Worm (Caenorhabditis elegans) whole organism, young adult: ENCODE measurements around the gene C11E4.8.

Experiments used
- B0019.2 ChIP-seq: fragments of 200-800 bp; sonication (Bioruptor generic); conservative IDR thresholded peaks from 2 replicates; pipeline ENCODE4 v1.3.6; 2022; ENCODE audit warnings: missing genetic modification reagents, missing genetic modification characterization, missing compliant biosample characterization
- C17E4.6 ChIP-seq: fragments of 200-800 bp; sonication (Bioruptor generic); IDR thresholded peaks from 2 replicates; pipeline ENCODE4 v1.3.6; 2022; ENCODE audit warnings: missing genetic modification reagents, missing genetic modification characterization, missing compliant biosample characterization
- F10E7.11 ChIP-seq: sonication (generic microtip); optimal IDR thresholded peaks from 2 replicates; lab custom pipeline; 2017; ENCODE audit warnings: mild to moderate bottlenecking, missing genetic modification characterization, moderate library complexity, missing compliant biosample characterization
- K11D2.4 ChIP-seq: fragments of 200-800 bp; sonication (Bioruptor generic); IDR thresholded peaks from 2 replicates; pipeline ENCODE4 v1.3.6; 2022; ENCODE audit warnings: missing genetic modification reagents, missing genetic modification characterization, missing compliant biosample characterization
- K12H6.12 ChIP-seq: fragments of 200-800 bp; sonication (Bioruptor generic); optimal IDR thresholded peaks from 2 replicates; lab custom pipeline; 2018; ENCODE audit warnings: mild to moderate bottlenecking, missing genetic modification characterization, missing compliant biosample characterization
- T26A5.8 ChIP-seq: sonication (generic microtip); optimal IDR thresholded peaks from 2 replicates; lab custom pipeline; 2016; ENCODE audit warnings: missing genetic modification characterization, missing compliant biosample characterization
- Y79H2A.3 ChIP-seq: fragments of 200-800 bp; sonication (Bioruptor generic); conservative IDR thresholded peaks from 2 replicates; pipeline ENCODE4 v1.3.6; 2022; ENCODE audit warnings: missing genetic modification reagents, missing genetic modification characterization, missing compliant biosample characterization
- ZK185.1 ChIP-seq: sonication (generic microtip); optimal IDR thresholded peaks from 2 replicates; lab custom pipeline; 2016; ENCODE audit warnings: mild to moderate bottlenecking, missing genetic modification characterization, missing compliant biosample characterization; ENCODE audit not compliant: poor library complexity, severe bottlenecking
- atf-7 ChIP-seq: sonication (generic microtip); optimal IDR thresholded peaks from 2 replicates; lab custom pipeline; 2017; ENCODE audit warnings: mild to moderate bottlenecking, missing genetic modification characterization, missing compliant biosample characterization
- bed-2 ChIP-seq: fragments of 200-800 bp; sonication (Bioruptor generic); IDR thresholded peaks from 2 replicates; pipeline ENCODE4 v1.3.6; 2022; ENCODE audit warnings: missing genetic modification reagents, missing genetic modification characterization, missing compliant biosample characterization
- ceh-27 ChIP-seq: fragments of 200-800 bp; sonication (Bioruptor generic); optimal IDR thresholded peaks from 2 replicates; lab custom pipeline; 2018; ENCODE audit warnings: mild to moderate bottlenecking, missing genetic modification characterization, moderate library complexity, missing compliant biosample characterization
- chd-7 ChIP-seq: sonication (generic microtip); optimal IDR thresholded peaks from 2 replicates; lab custom pipeline; 2016; ENCODE audit warnings: mild to moderate bottlenecking, missing genetic modification characterization, moderate library complexity, missing compliant biosample characterization
- die-1 ChIP-seq: sonication (generic microtip); optimal IDR thresholded peaks from 2 replicates; lab custom pipeline; 2016; ENCODE audit warnings: missing genotype, mild to moderate bottlenecking, missing genetic modification characterization, missing compliant biosample characterization
- dpff-1 ChIP-seq: sonication (generic microtip); optimal IDR thresholded peaks from 2 replicates; lab custom pipeline; 2017; ENCODE audit warnings: mild to moderate bottlenecking, missing genetic modification characterization, missing compliant biosample characterization
- dpl-1 ChIP-seq: fragments of 150-350 bp; optimal IDR thresholded peaks from 2 replicates; lab custom pipeline; 2014; ENCODE audit warnings: missing biosample characterization, missing genetic modification reagents, missing genetic modification characterization
- him-1 ChIP-seq: sonication (generic microtip); optimal IDR thresholded peaks from 2 replicates; lab custom pipeline; 2016; ENCODE audit warnings: missing genotype, missing genetic modification reagents, missing genetic modification characterization, missing compliant biosample characterization
- hlh-12 ChIP-seq: sonication (generic microtip); optimal IDR thresholded peaks from 2 replicates; lab custom pipeline; 2016; ENCODE audit warnings: missing genetic modification characterization, missing compliant biosample characterization
- hlh-26 ChIP-seq: fragments of 200-800 bp; sonication (Bioruptor generic); conservative IDR thresholded peaks from 2 replicates; pipeline ENCODE4 v1.3.6; 2022; ENCODE audit warnings: missing genetic modification reagents, missing genetic modification characterization, missing compliant biosample characterization
- hmg-1.2 ChIP-seq: fragments of 200-800 bp; sonication (Bioruptor generic); IDR thresholded peaks from 2 replicates; pipeline ENCODE4 v1.3.6; 2022; ENCODE audit warnings: missing genetic modification reagents, missing genetic modification characterization, missing compliant biosample characterization
- let-607 ChIP-seq, 2 experiments: fragments of 200-800 bp in 1 of 2; sonication (Bioruptor generic) in 1 of 2; sonication (generic microtip) in 1 of 2; optimal IDR thresholded peaks; 2 replicates each; lab custom pipeline; 2016 to 2018; ENCODE audit warnings: mild to moderate bottlenecking in 2 of 2, missing compliant biosample characterization in 2 of 2, missing genetic modification characterization in 2 of 2, moderate library complexity in 2 of 2, missing genotype in 1 of 2
- lin-26 ChIP-seq: fragments of 200-800 bp; sonication (Bioruptor generic); IDR thresholded peaks from 2 replicates; pipeline ENCODE4 v1.3.6; 2022; ENCODE audit warnings: missing genetic modification reagents, missing genetic modification characterization, missing compliant biosample characterization
- lin-35 ChIP-seq, 3 experiments: fragments of 150-350 bp in 2 of 3; sonication (generic microtip) in 1 of 3; optimal IDR thresholded peaks; 2 replicates each; lab custom pipeline; 2014 to 2018; ENCODE audit warnings: missing biosample characterization in 3 of 3, missing genetic modification characterization in 3 of 3, missing genetic modification reagents in 3 of 3
- lin-40 ChIP-seq: sonication (generic microtip); optimal IDR thresholded peaks from 2 replicates; lab custom pipeline; 2016; ENCODE audit warnings: missing genetic modification characterization, mild to moderate bottlenecking, missing compliant biosample characterization, missing genotype, missing genetic modification reagents
- lsy-27 ChIP-seq: sonication (generic microtip); optimal IDR thresholded peaks from 2 replicates; lab custom pipeline; 2017; ENCODE audit warnings: missing genetic modification characterization, mild to moderate bottlenecking, missing compliant biosample characterization, antibody characterized with exemption, missing genotype, borderline replicate concordance; ENCODE audit not compliant: insufficient read depth
- madf-8 ChIP-seq: fragments of 200-800 bp; sonication (Bioruptor generic); conservative IDR thresholded peaks from 2 replicates; pipeline ENCODE4 v1.3.6; 2022; ENCODE audit warnings: missing genetic modification reagents, missing genetic modification characterization, missing compliant biosample characterization
- mel-28 ChIP-seq: sonication (generic microtip); optimal IDR thresholded peaks from 2 replicates; lab custom pipeline; 2016; ENCODE audit warnings: borderline replicate concordance, mild to moderate bottlenecking, missing genetic modification characterization, missing compliant biosample characterization
- nfyb-1 ChIP-seq: fragments of 200-800 bp; sonication (Bioruptor generic); IDR thresholded peaks from 2 replicates; pipeline ENCODE4 v1.3.6; 2022; ENCODE audit warnings: missing genetic modification reagents, missing genetic modification characterization, missing compliant biosample characterization
- nhr-27 ChIP-seq: fragments of 200-800 bp; sonication (Bioruptor generic); optimal IDR thresholded peaks from 2 replicates; lab custom pipeline; 2018; ENCODE audit warnings: mild to moderate bottlenecking, missing genetic modification characterization, moderate library complexity, missing compliant biosample characterization
- pbrm-1 ChIP-seq: fragments of 200-800 bp; sonication (Bioruptor generic); IDR thresholded peaks from 2 replicates; pipeline ENCODE4 v1.3.6; 2022; ENCODE audit warnings: missing genetic modification reagents, missing genetic modification characterization, missing compliant biosample characterization
- pha-4 ChIP-seq: fragments of 150-350 bp; sonication (generic microtip); optimal IDR thresholded peaks from 2 replicates; lab custom pipeline; 2014; ENCODE audit warnings: missing biosample characterization, missing genetic modification reagents, missing genetic modification characterization
- rec-8 ChIP-seq, 2 experiments: sonication (generic microtip); optimal IDR thresholded peaks; 2 replicates each; lab custom pipeline; 2016; ENCODE audit warnings: mild to moderate bottlenecking in 2 of 2, missing genetic modification characterization in 2 of 2, missing genetic modification reagents in 2 of 2, missing genotype in 2 of 2, missing biosample characterization in 1 of 2, missing compliant biosample characterization in 1 of 2, moderate library complexity in 1 of 2
- repo-1 ChIP-seq: sonication (generic microtip); optimal IDR thresholded peaks from 2 replicates; lab custom pipeline; 2017; ENCODE audit warnings: mild to moderate bottlenecking, missing genetic modification characterization, missing compliant biosample characterization
- sdz-38 ChIP-seq: sonication (generic microtip); optimal IDR thresholded peaks from 2 replicates; lab custom pipeline; 2016; ENCODE audit warnings: missing genotype, missing genetic modification characterization, missing compliant biosample characterization
- sea-2 ChIP-seq: fragments of 200-800 bp; sonication (Bioruptor generic); IDR thresholded peaks from 2 replicates; pipeline ENCODE4 v1.3.6; 2022; ENCODE audit warnings: missing genetic modification characterization, missing compliant biosample characterization
- snpc-3.4 ChIP-seq: sonication (generic microtip); optimal IDR thresholded peaks from 2 replicates; lab custom pipeline; 2017; ENCODE audit warnings: missing genetic modification characterization, mild to moderate bottlenecking, missing compliant biosample characterization, antibody characterized with exemption, moderate library complexity, missing genotype, missing genetic modification reagents
- snpc-4 ChIP-seq, 5 experiments: fragments of 150-350 bp in 1 of 5; sonication (generic microtip) in 4 of 5; optimal IDR thresholded peaks; 2 replicates each; lab custom pipeline; 2014 to 2018; ENCODE audit warnings: missing genetic modification characterization in 5 of 5, missing biosample characterization in 3 of 5, antibody characterized with exemption in 2 of 5, mild to moderate bottlenecking in 2 of 5, missing compliant biosample characterization in 2 of 5, missing genotype in 2 of 5, moderate library complexity in 2 of 5, missing genetic modification reagents in 1 of 5
- tlf-1 ChIP-seq: fragments of 200-800 bp; sonication (Bioruptor generic); optimal IDR thresholded peaks from 2 replicates; lab custom pipeline; 2018; ENCODE audit warnings: mild to moderate bottlenecking, missing genetic modification characterization, missing compliant biosample characterization
- zim-3 ChIP-seq: sonication (generic microtip); optimal IDR thresholded peaks from 2 replicates; lab custom pipeline; 2017; ENCODE audit warnings: mild to moderate bottlenecking, missing genetic modification characterization, moderate library complexity, missing compliant biosample characterization
- ztf-22 ChIP-seq: fragments of 200-800 bp; sonication (Bioruptor generic); optimal IDR thresholded peaks from 2 replicates; lab custom pipeline; 2018; ENCODE audit warnings: mild to moderate bottlenecking, missing genetic modification characterization, moderate library complexity, missing compliant biosample characterization
- ztf-25 ChIP-seq: fragments of 200-800 bp; sonication (Bioruptor generic); IDR thresholded peaks from 2 replicates; pipeline ENCODE4 v1.3.6; 2022; ENCODE audit warnings: missing genetic modification reagents, missing genetic modification characterization, missing compliant biosample characterization
- ztf-26 ChIP-seq: sonication (generic microtip); optimal IDR thresholded peaks from 2 replicates; lab custom pipeline; 2017; ENCODE audit warnings: missing genetic modification characterization, missing compliant biosample characterization
- ztf-3 ChIP-seq: fragments of 200-800 bp; sonication (Bioruptor generic); optimal IDR thresholded peaks from 2 replicates; lab custom pipeline; 2018; ENCODE audit warnings: mild to moderate bottlenecking, missing genetic modification characterization, missing compliant biosample characterization
- ztf-6 ChIP-seq: fragments of 200-800 bp; sonication (Bioruptor generic); IDR thresholded peaks from 2 replicates; pipeline ENCODE4 v1.3.6; 2022; ENCODE audit warnings: missing genetic modification reagents, missing genetic modification characterization, missing compliant biosample characterization

C11E4.8 gene

ce11 chrX:9656772-9657171 lies 36.5 kb downstream of the C11E4.8 start:
- TF ChIP-seq ztf-22: no peak
- no peak for TF ChIP-seq hmg-1.2

ce11 chrX:9665944-9666343 lies 45.7 kb downstream of the C11E4.8 start:
- TF ChIP-seq mel-28 (tag; lab: Kevin White, UChicago) (no peak), rec-8 (tag; optimal IDR thresholded peaks at IDR 0.05; lab: Kevin White, UChicago) (no peak), lsy-27 (tag; lab: Kevin White, UChicago) (no peak), hlh-26 (no peak), let-607 (tag; optimal IDR thresholded peaks at IDR 0.05; lab: Kevin White, UChicago) (no peak), ztf-26 (tag; lab: Kevin White, UChicago) (no peak), pha-4 (tag; lab: Kevin White, UChicago) (no peak), B0019.2 (GFP tag; lab: Robert Waterston, UW) (no peak), nhr-27 (tag; lab: Kevin White, UChicago) (no peak), bed-2 (GFP tag; lab: Robert Waterston, UW) (no peak), lin-26 (no peak), T26A5.8 (tag; lab: Kevin White, UChicago) (no peak), hlh-12 (tag; lab: Kevin White, UChicago) (no peak), tlf-1 (GFP tag; lab: Kevin White, UChicago) (no peak), pbrm-1 (no peak), C17E4.6 (GFP tag; lab: Robert Waterston, UW) (no peak), ztf-25 (GFP tag; lab: Robert Waterston, UW) (no peak), ztf-3 (GFP tag; lab: Kevin White, UChicago) (no peak), ZK185.1 (tag; lab: Kevin White, UChicago) (no peak), Y79H2A.3 (GFP tag; lab: Robert Waterston, UW) (no peak)

ce11 chrX:9667391-9667790 lies 47.2 kb downstream of the C11E4.8 start:
- TF ChIP-seq sdz-38 (tag; lab: Kevin White, UChicago) (no peak), die-1 (tag; lab: Kevin White, UChicago) (no peak), madf-8 (no peak), F10E7.11 (tag; lab: Kevin White, UChicago) (no peak), atf-7 (tag; lab: Kevin White, UChicago) (no peak), sea-2 (GFP tag; lab: Robert Waterston, UW) (no peak), nhr-27 (tag; lab: Kevin White, UChicago) (no peak), ztf-26 (tag; lab: Kevin White, UChicago) (peak; percentile 13), hmg-1.2 (no peak), nfyb-1 (GFP tag; lab: Robert Waterston, UW) (no peak), ceh-27 (GFP tag; lab: Kevin White, UChicago) (no peak), ztf-6 (GFP tag; lab: Robert Waterston, UW) (no peak), lin-40 (tag; lab: Kevin White, UChicago) (peak; percentile 0)

- TF ChIP-seq snpc-3.4 (tag; lab: Kevin White, UChicago) (no peak), dpff-1 (no peak), repo-1 (tag; lab: Kevin White, UChicago) (no peak), dpl-1 (no peak), C17E4.6 (GFP tag; lab: Robert Waterston, UW) (0 out of 2 replicates have a peak, but pooled peaks have one; percentile 21), chd-7 (tag; lab: Kevin White, UChicago) (no peak), K12H6.12 (peak; percentile 63), zim-3 (tag; lab: Kevin White, UChicago) (no peak), ztf-22 (no peak), B0019.2 (GFP tag; lab: Robert Waterston, UW) (no peak), K11D2.4 (GFP tag; lab: Robert Waterston, UW) (peak; percentile 28; the same call in 1 of the 2 replicates), lin-26 (no peak), ceh-27 (GFP tag; lab: Kevin White, UChicago) (peak; percentile 49), him-1 (tag; lab: Kevin White, UChicago) (no peak), snpc-4 (GFP tag; optimal IDR thresholded peaks at IDR 0.05; lab: Kevin White, UChicago) (no peak), snpc-4 (tag; optimal IDR thresholded peaks at IDR 0.05; lab: Kevin White, UChicago) (no peak), lin-35 (GFP tag; optimal IDR thresholded peaks at IDR 0.05; lab: Kevin White, UChicago) (no peak)
- TF ChIP-seq, all 124 proteins: peak for 4
These were observed 48.3 kb downstream of the C11E4.8 start, which contains the start of gene T14B1.1 for ce11 chrX:9668554-9668953. Gene T14B1.1, minus strand, starts transcription at chrX:9668723.
